Fruit fly (Drosophila melanogaster): ENCODE data around the gene CG8952.

DNA sequence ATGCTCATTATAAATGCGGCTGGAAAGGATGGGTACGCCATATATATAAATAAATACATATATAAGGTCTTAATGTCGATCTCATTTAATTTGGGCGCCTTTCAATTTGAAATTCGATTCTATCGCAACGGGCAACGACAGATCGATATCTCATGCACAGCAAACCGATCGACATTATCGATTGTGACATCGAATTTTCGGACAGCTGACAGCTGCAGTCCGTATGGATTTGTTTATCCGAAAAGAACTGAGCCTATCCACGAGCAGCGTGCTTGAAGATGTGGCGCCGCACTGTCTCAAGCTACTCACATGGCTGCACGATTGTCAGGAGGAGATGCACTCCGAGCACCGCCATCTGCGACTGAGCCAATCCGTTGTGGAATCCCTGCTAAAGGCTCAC lies 34.3 kb downstream of the CG8952 start, which contains the start of gene CG8191:
- TF ChIP-seq br (GFP tag; optimal IDR thresholded peaks at IDR 0.05) (no peak), HLH106 (tag; optimal IDR thresholded peaks at IDR 0.05) (no peak), usp (GFP tag; optimal IDR thresholded peaks at IDR 0.05) (no peak), psq (GFP tag; optimal IDR thresholded peaks at IDR 0.05) (no peak), sv (GFP tag; optimal IDR thresholded peaks at IDR 0.05) (no peak), foxo (GFP tag; optimal IDR thresholded peaks at IDR 0.05) (no peak), h (GFP tag; optimal IDR thresholded peaks at IDR 0.05) (no peak), pan (optimal IDR thresholded peaks at IDR 0.05) (no peak), Mio (GFP tag; optimal IDR thresholded peaks at IDR 0.05) (no peak), fru (GFP tag; optimal IDR thresholded peaks at IDR 0.05) (no peak), lola (GFP tag; optimal IDR thresholded peaks at IDR 0.05) (no peak)
